Worm (Caenorhabditis elegans) whole organism, early embryonic: Measurements from ENCODE around the gene col-169.

Experiments used
- B0310.2 ChIP-seq: sonication (generic microtip); optimal IDR thresholded peaks from 2 replicates; lab custom pipeline; 2016; ENCODE audit warnings: mild to moderate bottlenecking, missing genetic modification characterization, missing compliant biosample characterization
- F13C5.2 ChIP-seq: sonication (generic microtip); optimal IDR thresholded peaks from 2 replicates; lab custom pipeline; 2017; ENCODE audit warnings: mild to moderate bottlenecking, missing genetic modification characterization, inconsistent platforms, missing compliant biosample characterization
- ama-1 ChIP-seq: fragments of 150-350 bp; optimal IDR thresholded peaks from 2 replicates; lab custom pipeline; 2014
- ceh-13 ChIP-seq: fragments of 200-800 bp; sonication (Bioruptor generic); optimal IDR thresholded peaks from 2 replicates; lab custom pipeline; 2018; ENCODE audit warnings: mild to moderate bottlenecking, missing genetic modification characterization, missing compliant biosample characterization
- flt-1 ChIP-seq: fragments of 200-800 bp; sonication (Bioruptor generic); IDR thresholded peaks from 2 replicates; pipeline ENCODE4 v1.3.6; 2022; ENCODE audit warnings: missing genetic modification characterization, missing compliant biosample characterization
- hmg-4 ChIP-seq: fragments of 200-800 bp; sonication (Bioruptor generic); optimal IDR thresholded peaks from 2 replicates; lab custom pipeline; 2018; ENCODE audit warnings: mild to moderate bottlenecking, missing genetic modification characterization, missing compliant biosample characterization
- pes-1 ChIP-seq: fragments of 200-800 bp; sonication (Bioruptor generic); IDR thresholded peaks from 2 replicates; pipeline ENCODE4 v1.3.6; 2022; ENCODE audit warnings: missing genetic modification reagents, missing genetic modification characterization, missing compliant biosample characterization
- sea-1 ChIP-seq: fragments of 200-800 bp; sonication (Bioruptor generic); conservative IDR thresholded peaks from 2 replicates; pipeline ENCODE4 v1.3.6; 2022; ENCODE audit warnings: missing genetic modification characterization, missing compliant biosample characterization
- tbx-11 ChIP-seq: fragments of 200-800 bp; sonication (Bioruptor generic); IDR thresholded peaks from 2 replicates; pipeline ENCODE4 v1.3.6; 2022; ENCODE audit warnings: missing genetic modification characterization, missing compliant biosample characterization
- tbx-37 ChIP-seq: fragments of 200-800 bp; sonication (Bioruptor generic); conservative IDR thresholded peaks from 2 replicates; pipeline ENCODE4 v1.3.6; 2022; ENCODE audit warnings: missing genetic modification reagents, missing genetic modification characterization, missing compliant biosample characterization
- tra-4 ChIP-seq: sonication (generic microtip); optimal IDR thresholded peaks from 2 replicates; lab custom pipeline; 2017; ENCODE audit warnings: missing genetic modification characterization, missing compliant biosample characterization

- no peak for TF ChIP-seq pes-1 (GFP tag; lab: Robert Waterston, UW)
- TF ChIP-seq flt-1 (GFP tag; lab: Robert Waterston, UW) = no peak
- no peak for TF ChIP-seq B0310.2 (tag; lab: Kevin White, UChicago)
- TF ChIP-seq sea-1 (GFP tag; lab: Robert Waterston, UW) = no peak
- TF ChIP-seq ama-1 (lab: Kevin White, UChicago) = no peak
- TF ChIP-seq tbx-37 (GFP tag; lab: Robert Waterston, UW) = no peak
- no peak for TF ChIP-seq tra-4 (tag; lab: Kevin White, UChicago)
- TF ChIP-seq hmg-4 (GFP tag; lab: Kevin White, UChicago) = no peak
- TF ChIP-seq tbx-11 = no peak
- TF ChIP-seq F13C5.2 (tag; lab: Kevin White, UChicago) = no peak
- no peak for TF ChIP-seq ceh-13 (GFP tag; lab: Kevin White, UChicago)
These were observed at the start of gene col-169 for ce11 chrX:6328860-6329259.
